Fruit fly (Drosophila melanogaster) whole organism: ENCODE data around the gene CG8064.

Experiments
- EcR ChIP-seq, 2 experiments: fragments of >200 bp; optimal IDR thresholded peaks; 2 replicates each; lab custom pipeline; 2017; ENCODE audit warnings: missing biosample characterization in 2 of 2, missing genetic modification characterization in 2 of 2, missing genetic modification reagents in 2 of 2
- pan ChIP-seq: fragments of >200 bp; optimal IDR thresholded peaks from 2 replicates; lab custom pipeline; 2017
- psq ChIP-seq: fragments of >200 bp; optimal IDR thresholded peaks from 2 replicates; lab custom pipeline; 2017

DNA sequence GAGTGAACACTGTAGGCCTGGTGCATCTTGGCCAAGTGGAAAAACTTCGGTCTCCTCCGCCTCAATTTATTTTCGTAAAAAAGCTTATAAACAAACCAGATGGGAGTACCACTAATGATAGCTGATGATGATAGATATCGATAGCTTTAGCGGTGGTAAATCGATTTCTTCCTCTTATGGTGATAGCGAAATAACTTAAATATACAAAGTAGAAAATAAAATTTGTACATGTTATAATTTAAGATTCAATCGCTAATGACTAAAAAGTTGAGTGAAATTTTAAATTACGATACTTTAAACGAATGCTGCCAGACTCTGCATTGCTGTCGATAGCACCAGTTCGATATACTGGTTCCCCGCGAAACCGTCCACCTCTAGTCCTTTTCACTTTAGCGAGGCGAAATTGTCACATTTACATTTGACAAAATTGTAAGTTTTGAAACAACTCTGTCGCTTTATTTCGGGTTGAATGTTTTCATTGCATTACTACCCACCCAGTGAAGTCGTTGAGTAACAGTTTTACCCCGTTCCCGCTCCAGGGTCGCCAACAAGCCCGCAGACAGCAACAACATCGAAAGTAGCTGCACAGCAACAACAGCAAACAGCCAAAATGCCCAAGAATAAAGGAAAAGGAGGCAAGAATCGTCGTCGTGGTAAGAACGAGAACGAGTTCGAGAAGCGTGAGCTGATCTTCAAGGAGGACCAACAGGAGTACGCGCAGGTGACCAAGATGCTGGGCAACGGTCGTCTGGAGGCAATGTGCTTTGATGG lies 8.9 kb upstream of the CG8064 start, which contains the start of the genes Vps39 and eIF1A:
- no peak for TF ChIP-seq EcR (GFP tag; optimal IDR thresholded peaks at IDR 0.05; lab: Kevin White, UChicago)
- TF ChIP-seq psq (lab: Kevin White, UChicago) = no peak
- TF ChIP-seq pan (lab: Kevin White, UChicago) = no peak
